Worm (Caenorhabditis elegans) whole organism, L4 larva: Measurements from ENCODE around the gene nlp-11.

Experiments used
- F10B5.3 ChIP-seq: sonication (generic microtip); optimal IDR thresholded peaks from 2 replicates; lab custom pipeline; 2016; ENCODE audit warnings: mild to moderate bottlenecking, missing genetic modification characterization, missing compliant biosample characterization
- R02D3.7 ChIP-seq: fragments of 150-350 bp; sonication (generic microtip); optimal IDR thresholded peaks from 3 replicates; lab custom pipeline; 2014; ENCODE audit warnings: missing biosample characterization, missing genetic modification characterization
- aly-2 ChIP-seq: sonication (generic microtip); optimal IDR thresholded peaks from 2 replicates; lab custom pipeline; 2018; ENCODE audit warnings: missing biosample characterization, missing genetic modification characterization
- cey-2 ChIP-seq: sonication (generic microtip); optimal IDR thresholded peaks from 3 replicates; lab custom pipeline; 2017; ENCODE audit warnings: missing genetic modification characterization, mild to moderate bottlenecking, missing compliant biosample characterization, antibody characterized with exemption, borderline replicate concordance; ENCODE audit not compliant: insufficient read depth
- daf-8 ChIP-seq: fragments of 200-800 bp; sonication (Bioruptor generic); IDR thresholded peaks from 2 replicates; pipeline ENCODE4 v1.3.6; 2022; ENCODE audit warnings: missing genetic modification characterization, missing compliant biosample characterization
- nhr-11 ChIP-seq: fragments of 150-350 bp; optimal IDR thresholded peaks from 2 replicates; lab custom pipeline; 2014; ENCODE audit warnings: missing biosample characterization, missing genetic modification characterization
- nhr-25 ChIP-seq: sonication (generic microtip); optimal IDR thresholded peaks from 2 replicates; lab custom pipeline; 2017; ENCODE audit warnings: missing genetic modification characterization, mild to moderate bottlenecking, missing compliant biosample characterization, antibody characterized with exemption, moderate library complexity, borderline replicate concordance; ENCODE audit not compliant: insufficient read depth
- nhr-28 ChIP-seq: fragments of 150-350 bp; optimal IDR thresholded peaks from 2 replicates; lab custom pipeline; 2014; ENCODE audit warnings: missing biosample characterization, missing genetic modification characterization
- pqm-1 ChIP-seq: sonication (generic microtip); optimal IDR thresholded peaks from 2 replicates; lab custom pipeline; 2017; ENCODE audit warnings: missing biosample characterization, missing genetic modification characterization
- spr-3 ChIP-seq: fragments of 200-800 bp; sonication (Bioruptor generic); optimal IDR thresholded peaks from 2 replicates; lab custom pipeline; 2018; ENCODE audit warnings: mild to moderate bottlenecking, missing genetic modification characterization, missing compliant biosample characterization

ce11 chrII:9653679-9654078, 38.1 kb downstream of the nlp-11 start, which contains the start of gene ZK1307.2:
- TF ChIP-seq pqm-1 (no peak), nhr-11 (no peak), R02D3.7 (tag; lab: Kevin White, UChicago) (no peak), nhr-28 (tag; lab: Kevin White, UChicago) (no peak), spr-3 (GFP tag; lab: Kevin White, UChicago) (no peak), cey-2 (no peak), aly-2 (tag; lab: Kevin White, UChicago) (no peak), F10B5.3 (no peak), daf-8 (GFP tag; lab: Robert Waterston, UW) (no peak), nhr-25 (tag; lab: Kevin White, UChicago) (no peak)
